Fruit fly (Drosophila melanogaster): Measurements from ENCODE around the gene CG9919.

Gene CG9919

dm6 chrX:16333434-16334141, 3.0 kb upstream of the CG9919 start, which contains the start of the genes CG9921 and Dsp1 (continued):
- TF ChIP-seq CG9139 (GFP tag; optimal IDR thresholded peaks at IDR 0.05) (no peak), CG6163 (GFP tag; IDR thresholded peaks at IDR 0.05) (peak; percentile 51; the same call in 2 of the 3 replicates), salr (GFP tag; optimal IDR thresholded peaks at IDR 0.05) (no peak), Ets96B (tag; optimal IDR thresholded peaks at IDR 0.05) (no peak), spab (GFP tag; optimal IDR thresholded peaks at IDR 0.05) (no peak), topi (GFP tag; optimal IDR thresholded peaks at IDR 0.05) (no peak), CG34406 (GFP tag; optimal IDR thresholded peaks at IDR 0.05) (no peak), CG3919 (GFP tag; optimal IDR thresholded peaks at IDR 0.05) (peak; percentile 2), Sox15 (GFP tag; optimal IDR thresholded peaks at IDR 0.05) (no peak), Blimp-1 (GFP tag; optimal IDR thresholded peaks at IDR 0.05) (no peak), cyc (GFP tag; optimal IDR thresholded peaks at IDR 0.05) (no peak), CG16779 (tag; optimal IDR thresholded peaks at IDR 0.05) (no peak), Gug (GFP tag; IDR thresholded peaks at IDR 0.05) (no peak), fkh (GFP tag; optimal IDR thresholded peaks at IDR 0.05) (no peak), achi (GFP tag; optimal IDR thresholded peaks at IDR 0.05) (peak; percentile 1), CG6792 (GFP tag; optimal IDR thresholded peaks at IDR 0.05) (no peak), Eip75B (GFP tag; optimal IDR thresholded peaks at IDR 0.05) (no peak), Sox14 (GFP tag; optimal IDR thresholded peaks at IDR 0.05) (no peak), Eip93F (GFP tag; optimal IDR thresholded peaks at IDR 0.05) (peak; percentile 10), CG11294 (GFP tag; IDR thresholded peaks at IDR 0.05) (no peak)

dm6 chrX:16332615-16333288, 2.2 kb upstream of the CG9919 start:
- TF ChIP-seq Ets21C (GFP tag; optimal IDR thresholded peaks at IDR 0.05) (peak; percentile 92), fkh (GFP tag; optimal IDR thresholded peaks at IDR 0.05) (peak; percentile 95), CG6808 (GFP tag; optimal IDR thresholded peaks at IDR 0.05) (peak; percentile 97), eg (GFP tag; IDR thresholded peaks at IDR 0.05) (peak; percentile 94), Eip75B (GFP tag; optimal IDR thresholded peaks at IDR 0.05) (peak; percentile 97), CG11294 (GFP tag; IDR thresholded peaks at IDR 0.05) (peak; percentile 92), CG16779 (tag; optimal IDR thresholded peaks at IDR 0.05) (peak; percentile 95), CG34406 (GFP tag; optimal IDR thresholded peaks at IDR 0.05) (peak; percentile 96), CG3032 (tag; optimal IDR thresholded peaks at IDR 0.05) (peak; percentile 97), dsx (GFP tag; optimal IDR thresholded peaks at IDR 0.05; ENCODE audit: poor library complexity, severe bottlenecking) (peak; percentile 93), CG11902 (GFP tag; optimal IDR thresholded peaks at IDR 0.05) (peak; percentile 87), CG15336 (GFP tag; IDR thresholded peaks at IDR 0.05) (peak; percentile 97), Met (GFP tag; optimal IDR thresholded peaks at IDR 0.05) (peak; percentile 97), Hr38 (GFP tag; optimal IDR thresholded peaks at IDR 0.05) (no peak), Gug (GFP tag; IDR thresholded peaks at IDR 0.05) (peak; percentile 92), CG8632 (GFP tag; optimal IDR thresholded peaks at IDR 0.05) (peak; percentile 95), Smox (GFP tag; optimal IDR thresholded peaks at IDR 0.05) (peak; percentile 96), CG9139 (GFP tag; optimal IDR thresholded peaks at IDR 0.05) (peak; percentile 95), fd85E (GFP tag; optimal IDR thresholded peaks at IDR 0.05) (peak; percentile 81), vri (GFP tag; optimal IDR thresholded peaks at IDR 0.05) (peak; percentile 91), net (GFP tag; optimal IDR thresholded peaks at IDR 0.05) (peak; percentile 95), CG6163 (GFP tag; IDR thresholded peaks at IDR 0.05) (peak; percentile 91), CG6854 (GFP tag; optimal IDR thresholded peaks at IDR 0.05) (peak; percentile 94), CG31627 (GFP tag; optimal IDR thresholded peaks at IDR 0.05) (peak; percentile 96), CG1621 (tag; optimal IDR thresholded peaks at IDR 0.05) (peak; percentile 95), Eip78C (GFP tag) (peak; percentile 99), lz (GFP tag; optimal IDR thresholded peaks at IDR 0.05) (peak; percentile 97), Ets96B (tag; optimal IDR thresholded peaks at IDR 0.05) (peak; percentile 95), topi (GFP tag; optimal IDR thresholded peaks at IDR 0.05) (peak; percentile 98), Lpt (GFP tag; optimal IDR thresholded peaks at IDR 0.05) (peak; percentile 94), CG8319 (GFP tag; optimal IDR thresholded peaks at IDR 0.05) (peak; percentile 90), cyc (GFP tag; optimal IDR thresholded peaks at IDR 0.05) (peak; percentile 95), Sox102F (GFP tag; optimal IDR thresholded peaks at IDR 0.05) (peak; percentile 97), esn (GFP tag; optimal IDR thresholded peaks at IDR 0.05) (peak; percentile 98), CG7368 (GFP tag; optimal IDR thresholded peaks at IDR 0.05) (peak; percentile 93), Hr39 (GFP tag; optimal IDR thresholded peaks at IDR 0.05) (peak; percentile 96), Blimp-1 (GFP tag; optimal IDR thresholded peaks at IDR 0.05) (peak; percentile 91), acj6 (GFP tag; optimal IDR thresholded peaks at IDR 0.05) (peak; percentile 94), salr (GFP tag; optimal IDR thresholded peaks at IDR 0.05) (peak; percentile 91 to 94)
